Fruit fly (Drosophila melanogaster): Measurements from ENCODE around the gene CG6873.

dm6 chrX:18748206-18748605, 8.5 kb upstream of the CG6873 start, which contains the start of gene CG12609:
- TF ChIP-seq CG8478 (optimal IDR thresholded peaks at IDR 0.05) = no peak
- no peak for TF ChIP-seq CTCF (optimal IDR thresholded peaks at IDR 0.05)

Data from S2 (cell line).